Worm (Caenorhabditis elegans) whole organism, L4 larva: ENCODE results near the gene F44E5.5.

Experiments
- daf-12 ChIP-seq: fragments of 150-350 bp; optimal IDR thresholded peaks from 2 replicates; lab custom pipeline; 2014; ENCODE audit warnings: missing biosample characterization, missing genetic modification reagents, missing genetic modification characterization
- fkh-10 ChIP-seq: fragments of 150-350 bp; optimal IDR thresholded peaks from 2 replicates; lab custom pipeline; 2014; ENCODE audit warnings: missing biosample characterization, missing genetic modification reagents, missing genetic modification characterization
- madf-5 ChIP-seq, 2 experiments: fragments of 200-800 bp; sonication (Bioruptor generic); IDR thresholded peaks; 2 replicates each; pipeline ENCODE4 v1.3.6; 2022; ENCODE audit warnings: missing compliant biosample characterization in 2 of 2, missing genetic modification characterization in 2 of 2
- mdt-29 ChIP-seq: fragments of 200-800 bp; sonication (Bioruptor generic); IDR thresholded peaks from 2 replicates; pipeline ENCODE4 v1.3.6; 2022; ENCODE audit warnings: missing genetic modification reagents, missing genetic modification characterization, missing compliant biosample characterization
- nhr-11 ChIP-seq: fragments of 150-350 bp; optimal IDR thresholded peaks from 2 replicates; lab custom pipeline; 2014; ENCODE audit warnings: missing biosample characterization, missing genetic modification characterization

DNA sequence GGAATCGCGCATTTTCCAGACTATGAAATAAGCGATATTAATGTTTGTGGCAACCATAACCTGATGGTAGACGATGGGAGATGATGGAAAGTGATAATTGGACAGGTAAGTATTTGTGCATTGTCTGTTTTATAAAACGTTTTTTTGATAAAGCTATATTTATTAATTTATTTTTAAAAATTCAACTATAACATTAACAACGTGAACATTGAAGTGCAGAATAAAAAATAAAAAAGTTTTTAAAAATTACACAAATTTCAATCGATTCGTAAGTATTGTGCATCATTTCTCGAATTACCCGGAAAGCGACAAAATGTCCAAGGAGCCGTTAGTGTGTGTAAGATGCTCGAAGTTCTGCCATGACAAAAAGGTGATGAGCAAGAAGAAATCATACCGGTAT, 46.8 kb downstream of the F44E5.5 start, which contains the start of gene jmjd-1.1:
- TF ChIP-seq fkh-10 (GFP tag; lab: Kevin White, UChicago) (no peak), daf-12 (tag; lab: Kevin White, UChicago) (no peak), mdt-29 (no peak), nhr-11 (no peak), madf-5 (GFP tag; IDR thresholded peaks at IDR 0.05; lab: Robert Waterston, UW) (no peak)
